Fruit fly (Drosophila melanogaster) whole organism, embryonic: ENCODE results near the gene Pop2.

Experiments
- CG10366 ChIP-seq: fragments of 200-800 bp; sonication (Bioruptor generic); IDR thresholded peaks from 2 replicates; pipeline ENCODE4 v1.3.6; 2022; ENCODE audit warnings: missing biosample characterization, missing genetic modification characterization
- CG12299 ChIP-seq: fragments of 200-800 bp; sonication (Bioruptor generic); optimal IDR thresholded peaks from 2 replicates; lab custom pipeline; 2018; ENCODE audit warnings: missing biosample characterization, mild to moderate bottlenecking, missing genetic modification characterization
- CG17802 ChIP-seq: fragments of 200-800 bp; sonication (Bioruptor generic); optimal IDR thresholded peaks from 2 replicates; lab custom pipeline; 2018; ENCODE audit warnings: missing biosample characterization, mild to moderate bottlenecking, missing genetic modification characterization, moderate library complexity
- CG18011 ChIP-seq: fragments of 200-800 bp; sonication (Bioruptor generic); optimal IDR thresholded peaks from 2 replicates; lab custom pipeline; 2017; ENCODE audit warnings: missing biosample characterization, missing genetic modification characterization, mild to moderate bottlenecking, moderate library complexity, missing genotype
- CG1832 ChIP-seq: fragments of 200-800 bp; sonication (Bioruptor generic); optimal IDR thresholded peaks from 2 replicates; lab custom pipeline; 2017; ENCODE audit warnings: missing biosample characterization, mild to moderate bottlenecking, missing genetic modification characterization, inconsistent platforms
- CG2875 ChIP-seq: fragments of 200-800 bp; sonication (Bioruptor generic); optimal IDR thresholded peaks from 2 replicates; lab custom pipeline; 2017; ENCODE audit warnings: missing biosample characterization, mild to moderate bottlenecking, missing genetic modification characterization, missing genetic modification reagents
- CG32772 ChIP-seq: fragments of 200-800 bp; sonication (Bioruptor generic); IDR thresholded peaks from 2 replicates; pipeline ENCODE4 v1.3.6; 2022; ENCODE audit warnings: missing biosample characterization, missing genetic modification characterization
- CG34376 ChIP-seq: fragments of 200-800 bp; sonication (Bioruptor generic); optimal IDR thresholded peaks from 2 replicates; lab custom pipeline; 2018; ENCODE audit warnings: missing biosample characterization, mild to moderate bottlenecking, missing genetic modification characterization
- CG7987 ChIP-seq: fragments of 200-800 bp; sonication (Bioruptor generic); optimal IDR thresholded peaks from 2 replicates; lab custom pipeline; 2018; ENCODE audit warnings: missing biosample characterization, mild to moderate bottlenecking, missing genetic modification characterization, moderate library complexity
- CG9727 ChIP-seq: fragments of 200-800 bp; sonication (Bioruptor generic); optimal IDR thresholded peaks from 3 replicates; lab custom pipeline; 2017; ENCODE audit warnings: missing biosample characterization, mild to moderate bottlenecking, missing genetic modification characterization
- CG9797 ChIP-seq: fragments of 200-800 bp; sonication (Bioruptor generic); optimal IDR thresholded peaks from 3 replicates; lab custom pipeline; 2018; ENCODE audit warnings: missing biosample characterization, mild to moderate bottlenecking, missing genetic modification characterization
- CG9876 ChIP-seq: fragments of 200-800 bp; sonication (Bioruptor generic); optimal IDR thresholded peaks from 2 replicates; lab custom pipeline; 2016; ENCODE audit warnings: missing biosample characterization, missing genetic modification characterization
- Camta ChIP-seq: fragments of 200-800 bp; sonication (Bioruptor generic); optimal IDR thresholded peaks from 2 replicates; lab custom pipeline; 2016; ENCODE audit warnings: missing biosample characterization, missing genetic modification characterization
- Chrac-16 ChIP-seq: fragments of 200-800 bp; sonication (Bioruptor generic); optimal IDR thresholded peaks from 3 replicates; lab custom pipeline; 2016; ENCODE audit warnings: missing biosample characterization, missing genetic modification characterization
- CkIIα-i1 ChIP-seq: fragments of 200-800 bp; sonication (Bioruptor generic); IDR thresholded peaks from 2 replicates; pipeline ENCODE4 v1.3.6; 2022; ENCODE audit warnings: missing biosample characterization, missing genetic modification characterization
- D19B ChIP-seq: fragments of 200-800 bp; sonication (Bioruptor generic); optimal IDR thresholded peaks from 2 replicates; lab custom pipeline; 2017; ENCODE audit warnings: missing biosample characterization, mild to moderate bottlenecking, missing genetic modification characterization
- Dbx ChIP-seq: fragments of 200-800 bp; sonication (Bioruptor generic); IDR thresholded peaks from 3 replicates; pipeline ENCODE4 v1.3.6; 2022; ENCODE audit warnings: missing biosample characterization, missing genetic modification characterization
- Dip2 ChIP-seq: fragments of 200-800 bp; sonication (Bioruptor generic); IDR thresholded peaks from 2 replicates; pipeline ENCODE4 v1.3.6; 2022; ENCODE audit warnings: missing biosample characterization, missing genetic modification characterization
- Doc2 ChIP-seq: fragments of 200-800 bp; sonication (Bioruptor generic); IDR thresholded peaks from 2 replicates; pipeline ENCODE4 v1.3.6; 2022; ENCODE audit warnings: missing biosample characterization, missing genetic modification characterization
- Ets65A ChIP-seq: fragments of 200-800 bp; sonication (Bioruptor generic); peaks from one replicate; lab custom pipeline; 2016; ENCODE audit warnings: missing biosample characterization, missing genetic modification characterization
- Ets97D ChIP-seq: fragments of 200-800 bp; sonication (Bioruptor generic); optimal IDR thresholded peaks from 3 replicates; lab custom pipeline; 2016; ENCODE audit warnings: missing biosample characterization, missing genetic modification characterization
- HLH4C ChIP-seq: fragments of 200-800 bp; sonication (Bioruptor generic); IDR thresholded peaks from 3 replicates; pipeline ENCODE4 v1.3.6; 2022; ENCODE audit warnings: missing biosample characterization, missing genetic modification characterization; ENCODE audit not compliant: partially characterized antibody
- Hr39 ChIP-seq: fragments of >200 bp; optimal IDR thresholded peaks from 2 replicates; lab custom pipeline; 2017
- Hr51 ChIP-seq, 2 experiments: fragments of 200-800 bp; sonication (Bioruptor generic); optimal IDR thresholded peaks; 2 replicates in 1 of 2; 3 replicates in 1 of 2; lab custom pipeline; 2016 to 2018; ENCODE audit warnings: missing biosample characterization in 2 of 2, missing genetic modification characterization in 2 of 2, mild to moderate bottlenecking in 1 of 2, moderate library complexity in 1 of 2
- MBD-R2 ChIP-seq: fragments of 200-800 bp; sonication (Bioruptor generic); IDR thresholded peaks from 2 replicates; pipeline ENCODE4 v1.3.6; 2022; ENCODE audit warnings: missing biosample characterization, missing genetic modification characterization
- Myb ChIP-seq: fragments of 200-800 bp; sonication (Bioruptor generic); optimal IDR thresholded peaks from 2 replicates; lab custom pipeline; 2016; ENCODE audit warnings: missing biosample characterization, missing genetic modification characterization
- PHDP ChIP-seq: fragments of 200-800 bp; sonication (Bioruptor generic); optimal IDR thresholded peaks from 3 replicates; lab custom pipeline; 2018; ENCODE audit warnings: missing biosample characterization, mild to moderate bottlenecking, missing genetic modification characterization, moderate library complexity
- Poxn ChIP-seq: fragments of 200-800 bp; sonication (Bioruptor generic); IDR thresholded peaks from 2 replicates; pipeline ENCODE4 v1.3.6; 2022; ENCODE audit warnings: missing biosample characterization, missing genetic modification characterization
- Trl ChIP-seq, 3 experiments: fragments of >200 bp in 2 of 3; fragments of 200-800 bp in 1 of 3; sonication (Bioruptor generic) in 1 of 3; optimal IDR thresholded peaks; 2 replicates in 1 of 3; 3 replicates in 2 of 3; lab custom pipeline; 2016 to 2017; ENCODE audit warnings: missing biosample characterization in 1 of 3, missing genetic modification characterization in 1 of 3
- btn ChIP-seq: fragments of 200-800 bp; sonication (Bioruptor generic); optimal IDR thresholded peaks from 2 replicates; lab custom pipeline; 2016; ENCODE audit warnings: missing biosample characterization, missing genetic modification characterization
- corto ChIP-seq: fragments of 200-800 bp; sonication (Bioruptor generic); optimal IDR thresholded peaks from 2 replicates; lab custom pipeline; 2016; ENCODE audit warnings: missing biosample characterization, mild to moderate bottlenecking, missing genetic modification characterization, moderate library complexity
- danr ChIP-seq: fragments of 200-800 bp; sonication (Bioruptor generic); IDR thresholded peaks from 2 replicates; pipeline ENCODE4 v1.3.6; 2022; ENCODE audit warnings: missing biosample characterization, missing genetic modification characterization
- dimm ChIP-seq: fragments of 200-800 bp; sonication (Bioruptor generic); IDR thresholded peaks from 2 replicates; pipeline ENCODE4 v1.3.6; 2022; ENCODE audit warnings: missing biosample characterization, missing genetic modification characterization
- en ChIP-seq: fragments of 200-800 bp; sonication (Bioruptor generic); optimal IDR thresholded peaks from 2 replicates; lab custom pipeline; 2016; ENCODE audit warnings: missing biosample characterization, missing genetic modification characterization
- fru ChIP-seq: fragments of >200 bp; optimal IDR thresholded peaks from 2 replicates; lab custom pipeline; 2017
- kay ChIP-seq: fragments of 200-800 bp; sonication (Bioruptor generic); optimal IDR thresholded peaks from 2 replicates; lab custom pipeline; 2016; ENCODE audit warnings: missing biosample characterization, missing genetic modification characterization
- lbe ChIP-seq: fragments of 200-800 bp; sonication (Bioruptor generic); optimal IDR thresholded peaks from 2 replicates; lab custom pipeline; 2016; ENCODE audit warnings: missing biosample characterization, mild to moderate bottlenecking, missing genetic modification characterization
- lilli ChIP-seq: fragments of 200-800 bp; sonication (Bioruptor generic); optimal IDR thresholded peaks from 3 replicates; lab custom pipeline; 2016; ENCODE audit warnings: missing biosample characterization, missing genetic modification characterization
- pb ChIP-seq: fragments of 200-800 bp; sonication (Bioruptor generic); optimal IDR thresholded peaks from 3 replicates; lab custom pipeline; 2016; ENCODE audit warnings: missing biosample characterization, missing genetic modification characterization
- sens ChIP-seq: fragments of 200-800 bp; sonication (Bioruptor generic); peaks from one replicate; lab custom pipeline; 2016; ENCODE audit warnings: missing biosample characterization, missing genetic modification characterization
- seq ChIP-seq: fragments of 200-800 bp; sonication (Bioruptor generic); IDR thresholded peaks from 2 replicates; pipeline ENCODE4 v1.3.6; 2022; ENCODE audit warnings: missing biosample characterization, missing genetic modification characterization
- slou ChIP-seq: fragments of 200-800 bp; sonication (Bioruptor generic); optimal IDR thresholded peaks from 3 replicates; lab custom pipeline; 2016; ENCODE audit warnings: missing biosample characterization, missing genetic modification characterization
- tap ChIP-seq: fragments of 200-800 bp; optimal IDR thresholded peaks from 3 replicates; lab custom pipeline; 2019; ENCODE audit warnings: missing biosample characterization, mild to moderate bottlenecking, missing genetic modification characterization, moderate library complexity
- tna ChIP-seq: fragments of 200-800 bp; sonication (Bioruptor generic); IDR thresholded peaks from 2 replicates; pipeline ENCODE4 v1.3.6; 2022; ENCODE audit warnings: missing biosample characterization, missing genetic modification characterization; ENCODE audit not compliant: partially characterized antibody

The Pop2 gene

dm6 chr3L:11990436-11990835 is 12.3 kb downstream of the Pop2 start, which contains the start of gene CG6931:
Gene CG6931, plus strand, starts transcription at chr3L:11990736.
- TF ChIP-seq Camta (GFP tag; lab: Kevin White, UChicago): no peak
- no peak for TF ChIP-seq sens (GFP tag; lab: Kevin White, UChicago)
- no peak for TF ChIP-seq lilli (GFP tag; lab: Kevin White, UChicago)
- no peak for TF ChIP-seq MBD-R2 (GFP tag; lab: Robert Waterston, UW)
- no peak for TF ChIP-seq CG32772 (GFP tag; lab: Robert Waterston, UW)
- no peak for TF ChIP-seq CG17802
- TF ChIP-seq, all 482 proteins: peak for 0

dm6 chr3L:11984606-11985005 is 18.1 kb downstream of the Pop2 start, which contains the start of gene CG6938:
Gene CG6938, plus strand, starts transcription at chr3L:11984906.
- TF ChIP-seq CG32772 (GFP tag; lab: Robert Waterston, UW) (no peak), Ets65A (GFP tag; lab: Kevin White, UChicago) (peak; percentile 83)

DNA sequence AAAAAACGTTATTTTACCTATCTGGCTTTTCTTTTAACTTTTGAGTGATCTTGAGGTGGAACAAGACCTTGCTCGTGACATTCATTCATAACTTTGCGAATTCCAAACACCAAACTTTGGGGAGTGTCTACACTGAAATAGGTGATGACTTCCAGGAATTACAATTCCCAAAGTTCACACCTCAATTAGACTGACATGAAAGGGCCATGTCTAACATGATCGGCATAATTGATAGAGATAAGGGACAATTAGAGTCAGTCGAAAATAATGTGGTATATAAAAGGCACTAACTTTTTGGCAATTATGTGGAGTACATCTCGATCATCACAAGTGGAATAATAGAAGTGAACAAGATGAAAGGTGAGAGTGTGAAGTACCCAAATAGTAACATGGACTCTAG is 26.9 kb downstream of the Pop2 start, which contains the start of gene CG43896:
TSS of gene CG43896 (plus strand) at position 301 of the 400 bp plus-strand sequence.
- TF ChIP-seq btn: no peak

DNA sequence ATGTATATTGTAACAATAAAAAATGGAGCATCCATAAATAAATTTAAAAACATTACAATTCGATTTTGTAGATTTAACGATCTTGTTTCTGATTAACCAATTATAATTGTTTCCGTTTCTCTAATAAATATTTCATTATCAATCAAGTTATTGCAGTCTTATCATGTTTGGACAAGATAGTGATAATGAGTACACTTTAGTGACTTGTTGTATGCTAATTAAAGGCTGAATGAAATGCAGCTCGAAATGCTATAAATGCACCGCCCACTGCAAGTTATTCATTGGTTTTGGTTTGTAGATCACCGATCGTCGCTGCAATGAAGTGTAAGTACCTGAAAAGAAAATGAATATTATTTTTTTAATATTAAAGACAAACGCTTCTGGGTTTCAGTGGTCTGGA is 28.1 kb downstream of the Pop2 start, which contains the start of gene CG14125:
TSS of gene CG14125 (plus strand) at position 301 of the 400 bp plus-strand sequence.
- TF ChIP-seq CG2875 (GFP tag; lab: Kevin White, UChicago) (no peak), dimm (no peak), corto (GFP tag; lab: Kevin White, UChicago) (no peak), danr (GFP tag; lab: Robert Waterston, UW) (no peak), CG10366 (GFP tag; lab: Robert Waterston, UW) (no peak), PHDP (tag; lab: Kevin White, UChicago) (no peak), en (GFP tag; lab: Kevin White, UChicago) (no peak), CG1832 (GFP tag; lab: Kevin White, UChicago) (no peak), Chrac-16 (GFP tag; lab: Kevin White, UChicago) (no peak), CG12299 (tag; lab: Kevin White, UChicago) (no peak), lbe (GFP tag; lab: Kevin White, UChicago) (no peak), CG18011 (GFP tag; lab: Kevin White, UChicago) (no peak), tap (no peak), CG7987 (GFP tag; lab: Kevin White, UChicago) (no peak), CkIIα-i1 (no peak), CG9727 (GFP tag; lab: Kevin White, UChicago) (no peak), HLH4C (GFP tag; lab: Robert Waterston, UW) (no peak), Hr51 (GFP tag; optimal IDR thresholded peaks at IDR 0.05; lab: Kevin White, UChicago) (no peak), Ets97D (GFP tag; lab: Kevin White, UChicago) (no peak)

dm6 chr3L:11973690-11974089 is 29.0 kb downstream of the Pop2 start, which contains the start of gene CG42397:
Gene CG42397, minus strand, starts transcription at chr3L:11973790.
- TF ChIP-seq D19B (GFP tag; lab: Kevin White, UChicago): peak; percentile 39
- no peak for TF ChIP-seq Hr39
- TF ChIP-seq CG9797 (GFP tag; lab: Kevin White, UChicago): no peak

- TF ChIP-seq D19B (GFP tag; lab: Kevin White, UChicago) (no peak), pb (GFP tag; lab: Kevin White, UChicago) (no peak), seq (no peak), tna (no peak), Dbx (no peak), fru (no peak), Poxn (GFP tag; lab: Robert Waterston, UW) (no peak), CG12299 (tag; lab: Kevin White, UChicago) (no peak), Trl (optimal IDR thresholded peaks at IDR 0.05; lab: Kevin White, UChicago) (no peak), Trl (GFP tag; optimal IDR thresholded peaks at IDR 0.05; lab: Kevin White, UChicago) (no peak), slou (no peak), kay (no peak), Dip2 (GFP tag; lab: Robert Waterston, UW) (no peak), CG9876 (no peak), CG34376 (GFP tag; lab: Kevin White, UChicago) (no peak), Myb (GFP tag; lab: Kevin White, UChicago) (no peak), Doc2 (no peak)
These were observed 29.8 kb downstream of the Pop2 start, which contains the start of gene Muc68E for dm6 chr3L:11972879-11973278. Gene Muc68E, minus strand, starts transcription at chr3L:11972979.
